Worm (Caenorhabditis elegans) whole organism, L3 larva: ENCODE results near the gene T21B10.4.

Experiments used
- R02D3.7 ChIP-seq: fragments of 150-350 bp; optimal IDR thresholded peaks from 2 replicates; lab custom pipeline; 2014; ENCODE audit warnings: missing biosample characterization, missing genetic modification characterization
- ZK546.5 ChIP-seq: sonication (generic microtip); optimal IDR thresholded peaks from 2 replicates; lab custom pipeline; 2017; ENCODE audit warnings: missing biosample characterization, missing genetic modification characterization
- aly-2 ChIP-seq: fragments of 150-350 bp; optimal IDR thresholded peaks from 2 replicates; lab custom pipeline; 2014; ENCODE audit warnings: missing biosample characterization, missing genetic modification characterization
- ama-1 ChIP-seq: fragments of 150-350 bp; optimal IDR thresholded peaks from 2 replicates; lab custom pipeline; 2018
- ceh-28 ChIP-seq: fragments of 150-350 bp; optimal IDR thresholded peaks from 2 replicates; lab custom pipeline; 2014; ENCODE audit warnings: missing biosample characterization, missing genetic modification reagents, missing genetic modification characterization
- ceh-82 ChIP-seq: fragments of 150-350 bp; optimal IDR thresholded peaks from 2 replicates; lab custom pipeline; 2014; ENCODE audit warnings: missing biosample characterization, missing genetic modification characterization
- ceh-9 ChIP-seq: sonication (generic microtip); optimal IDR thresholded peaks from 2 replicates; lab custom pipeline; 2018; ENCODE audit warnings: missing biosample characterization, missing genetic modification characterization
- daf-12 ChIP-seq: fragments of 150-350 bp; optimal IDR thresholded peaks from 2 replicates; lab custom pipeline; 2014; ENCODE audit warnings: missing biosample characterization, missing genetic modification reagents, missing genetic modification characterization
- egl-27 ChIP-seq: sonication (generic microtip); optimal IDR thresholded peaks from 4 replicates; lab custom pipeline; 2017; ENCODE audit warnings: missing biosample characterization, missing genetic modification reagents, missing genetic modification characterization
- egl-5 ChIP-seq: fragments of 150-350 bp; optimal IDR thresholded peaks from 2 replicates; lab custom pipeline; 2017; ENCODE audit warnings: missing biosample characterization, missing genetic modification reagents, missing genetic modification characterization, inconsistent platforms
- elt-2 ChIP-seq: sonication (generic microtip); optimal IDR thresholded peaks from 2 replicates; lab custom pipeline; 2016; ENCODE audit warnings: missing genetic modification reagents, mild to moderate bottlenecking, missing genetic modification characterization, missing compliant biosample characterization
- eor-1 ChIP-seq, 2 experiments: fragments of 150-350 bp; optimal IDR thresholded peaks; 2 replicates each; lab custom pipeline; 2014 to 2018; ENCODE audit warnings: missing biosample characterization in 2 of 2, missing genetic modification characterization in 2 of 2
- fkh-10 ChIP-seq: sonication (generic microtip); optimal IDR thresholded peaks from 2 replicates; lab custom pipeline; 2017; ENCODE audit warnings: missing biosample characterization, missing genetic modification reagents, missing genetic modification characterization
- fkh-2 ChIP-seq: fragments of 150-350 bp; optimal IDR thresholded peaks from 2 replicates; lab custom pipeline; 2014; ENCODE audit warnings: missing biosample characterization, missing genetic modification reagents, missing genetic modification characterization
- fos-1 ChIP-seq: fragments of 150-350 bp; optimal IDR thresholded peaks from 2 replicates; lab custom pipeline; 2014; ENCODE audit warnings: missing biosample characterization, missing genetic modification characterization
- hmg-11 ChIP-seq: sonication (generic microtip); optimal IDR thresholded peaks from 2 replicates; lab custom pipeline; 2016; ENCODE audit warnings: missing genetic modification characterization, missing compliant biosample characterization
- lin-15B ChIP-seq: fragments of 150-350 bp; optimal IDR thresholded peaks from 2 replicates; lab custom pipeline; 2014; ENCODE audit warnings: missing biosample characterization, missing genetic modification characterization
- lin-39 ChIP-seq: fragments of 150-350 bp; optimal IDR thresholded peaks from 2 replicates; lab custom pipeline; 2018; ENCODE audit warnings: missing biosample characterization, missing genetic modification reagents, missing genetic modification characterization
- lsy-12 ChIP-seq: sonication (generic microtip); optimal IDR thresholded peaks from 2 replicates; lab custom pipeline; 2016; ENCODE audit warnings: mild to moderate bottlenecking, missing genetic modification characterization, missing compliant biosample characterization
- mdl-1 ChIP-seq: fragments of 150-350 bp; optimal IDR thresholded peaks from 2 replicates; lab custom pipeline; 2014; ENCODE audit warnings: missing biosample characterization, missing genetic modification characterization
- mml-1 ChIP-seq: fragments of 150-350 bp; sonication (generic microtip); optimal IDR thresholded peaks from 3 replicates; lab custom pipeline; 2014; ENCODE audit warnings: missing biosample characterization, missing genetic modification characterization
- nfya-1 ChIP-seq: sonication (generic microtip); optimal IDR thresholded peaks from 2 replicates; lab custom pipeline; 2017; ENCODE audit warnings: missing genetic modification characterization, mild to moderate bottlenecking, missing compliant biosample characterization, antibody characterized with exemption, moderate library complexity; ENCODE audit not compliant: insufficient read depth
- nhr-11 ChIP-seq: fragments of 150-350 bp; optimal IDR thresholded peaks from 2 replicates; lab custom pipeline; 2014; ENCODE audit warnings: missing biosample characterization, missing genetic modification characterization
- nhr-12 ChIP-seq: fragments of 150-350 bp; optimal IDR thresholded peaks from 2 replicates; lab custom pipeline; 2014; ENCODE audit warnings: missing biosample characterization, missing genetic modification characterization
- nhr-23 ChIP-seq: fragments of 150-350 bp; optimal IDR thresholded peaks from 2 replicates; lab custom pipeline; 2014; ENCODE audit warnings: missing biosample characterization, missing genetic modification reagents, missing genetic modification characterization
- nhr-237 ChIP-seq: fragments of 150-350 bp; optimal IDR thresholded peaks from 2 replicates; lab custom pipeline; 2014; ENCODE audit warnings: missing biosample characterization, missing genetic modification characterization
- nhr-25 ChIP-seq: sonication (generic microtip); optimal IDR thresholded peaks from 2 replicates; lab custom pipeline; 2017; ENCODE audit warnings: missing biosample characterization, missing genetic modification characterization
- nhr-43 ChIP-seq: sonication (generic microtip); optimal IDR thresholded peaks from 2 replicates; lab custom pipeline; 2016; ENCODE audit warnings: mild to moderate bottlenecking, missing genetic modification characterization, missing compliant biosample characterization; ENCODE audit not compliant: poor library complexity, severe bottlenecking
- nhr-67 ChIP-seq: fragments of 150-350 bp; optimal IDR thresholded peaks from 2 replicates; lab custom pipeline; 2014; ENCODE audit warnings: missing biosample characterization, missing genetic modification characterization
- nhr-76 ChIP-seq: fragments of 150-350 bp; sonication (generic microtip); optimal IDR thresholded peaks from 5 replicates; lab custom pipeline; 2014; ENCODE audit warnings: missing biosample characterization, missing genetic modification characterization
- nhr-77 ChIP-seq: fragments of 150-350 bp; optimal IDR thresholded peaks from 2 replicates; lab custom pipeline; 2014; ENCODE audit warnings: missing biosample characterization, missing genetic modification characterization
- pha-4 ChIP-seq: fragments of 150-350 bp; optimal IDR thresholded peaks from 2 replicates; lab custom pipeline; 2014; ENCODE audit warnings: missing biosample characterization, missing genetic modification reagents, missing genetic modification characterization
- pqm-1 ChIP-seq: fragments of 150-350 bp; optimal IDR thresholded peaks from 2 replicates; lab custom pipeline; 2017; ENCODE audit warnings: missing biosample characterization, missing genetic modification characterization, inconsistent platforms
- sea-2 ChIP-seq: fragments of 150-350 bp; sonication (generic microtip); optimal IDR thresholded peaks from 4 replicates; lab custom pipeline; 2014; ENCODE audit warnings: missing biosample characterization, missing genetic modification reagents, missing genetic modification characterization
- skn-1 ChIP-seq: fragments of 150-350 bp; optimal IDR thresholded peaks from 2 replicates; lab custom pipeline; 2014; ENCODE audit warnings: missing biosample characterization, missing genetic modification characterization
- snpc-4 ChIP-seq: fragments of 150-350 bp; optimal IDR thresholded peaks from 2 replicates; lab custom pipeline; 2014; ENCODE audit warnings: missing biosample characterization, missing genetic modification characterization
- unc-39 ChIP-seq: sonication (generic microtip); optimal IDR thresholded peaks from 4 replicates; lab custom pipeline; 2017; ENCODE audit warnings: missing biosample characterization, missing genetic modification characterization
- unc-62 ChIP-seq: fragments of 150-350 bp; sonication (generic microtip); optimal IDR thresholded peaks from 4 replicates; lab custom pipeline; 2014; ENCODE audit warnings: missing biosample characterization, missing genetic modification reagents, missing genetic modification characterization
- zag-1 ChIP-seq: fragments of 150-350 bp; optimal IDR thresholded peaks from 2 replicates; lab custom pipeline; 2014; ENCODE audit warnings: missing biosample characterization, missing genetic modification characterization
- ztf-4 ChIP-seq: fragments of 150-350 bp; optimal IDR thresholded peaks from 2 replicates; lab custom pipeline; 2014; ENCODE audit warnings: missing biosample characterization, missing genetic modification characterization

T21B10.4 gene

DNA sequence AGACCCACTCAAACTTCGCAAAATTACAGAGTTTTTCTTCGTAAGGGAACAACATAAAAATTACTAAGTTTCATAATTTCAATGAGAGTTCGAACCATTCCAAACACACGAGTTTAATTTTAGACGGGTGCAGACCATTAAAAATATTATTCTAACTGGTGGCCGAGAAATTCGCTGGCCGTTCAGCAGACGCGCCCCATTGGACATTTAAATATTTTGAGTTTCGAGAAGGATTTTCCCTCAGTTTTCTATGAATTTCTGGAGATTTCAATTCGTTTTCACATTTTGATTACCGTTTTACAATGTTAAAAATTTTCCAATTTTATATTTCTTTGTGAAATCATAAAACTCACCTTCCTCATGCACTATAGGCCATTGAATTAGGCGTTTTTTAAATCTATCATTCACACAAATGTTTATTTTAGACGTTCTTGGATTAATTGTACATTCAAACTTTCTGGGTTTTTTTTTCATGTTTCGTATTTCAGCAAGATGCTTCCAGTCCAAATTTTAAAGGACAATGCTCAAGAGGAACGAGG, 13.4 kb upstream of the T21B10.4 start, which contains the start of gene cct-2:
Gene cct-2, plus strand, starts transcription at position 489 of the 539 bp plus-strand sequence.
- TF ChIP-seq nhr-25 (tag; lab: Kevin White, UChicago): peak; percentile 56
- TF ChIP-seq nhr-11 (tag; lab: Kevin White, UChicago): no peak
- TF ChIP-seq mml-1: no peak
- TF ChIP-seq lin-39 (tag; lab: Kevin White, UChicago): peak; percentile 40
- TF ChIP-seq aly-2 (tag; lab: Kevin White, UChicago): no peak
- TF ChIP-seq egl-5 (tag; lab: Kevin White, UChicago): no peak
- TF ChIP-seq hmg-11 (tag; lab: Kevin White, UChicago): peak; percentile 9
- TF ChIP-seq mdl-1 (tag; lab: Kevin White, UChicago): no peak
- TF ChIP-seq daf-12: no peak
- TF ChIP-seq ceh-28 (tag; lab: Kevin White, UChicago): no peak
- no peak for TF ChIP-seq nhr-77 (tag; lab: Kevin White, UChicago)
- no peak for TF ChIP-seq zag-1
- no peak for TF ChIP-seq nhr-76
- no peak for TF ChIP-seq egl-27 (tag; lab: Kevin White, UChicago)
- no peak for TF ChIP-seq sea-2
- TF ChIP-seq pha-4: peak; percentile 72
- no peak for TF ChIP-seq ama-1 (lab: Kevin White, UChicago)
- TF ChIP-seq snpc-4 (tag; lab: Kevin White, UChicago): peak; percentile 67
- no peak for TF ChIP-seq nhr-67 (tag; lab: Kevin White, UChicago)
- peak; percentile 74 for TF ChIP-seq lin-15B
- TF ChIP-seq ZK546.5 (tag; lab: Kevin White, UChicago): no peak
- TF ChIP-seq ceh-82 (tag; lab: Kevin White, UChicago): no peak
- no peak for TF ChIP-seq skn-1 (tag; lab: Kevin White, UChicago)
- TF ChIP-seq ztf-4 (tag; lab: Kevin White, UChicago): no peak
- TF ChIP-seq nhr-43 (tag; lab: Kevin White, UChicago): peak; percentile 50
- no peak for TF ChIP-seq fkh-10 (GFP tag; lab: Kevin White, UChicago)
- no peak for TF ChIP-seq lsy-12 (tag; lab: Kevin White, UChicago)
- TF ChIP-seq nfya-1 (tag; lab: Kevin White, UChicago): peak; percentile 65
- no peak for TF ChIP-seq fkh-2
- TF ChIP-seq nhr-237 (tag; lab: Kevin White, UChicago): no peak
- no peak for TF ChIP-seq unc-39 (tag; lab: Kevin White, UChicago)
- TF ChIP-seq unc-62 (GFP tag; lab: Kevin White, UChicago): no peak
- TF ChIP-seq elt-2 (tag; lab: Kevin White, UChicago): peak; percentile 2
- no peak for TF ChIP-seq R02D3.7 (tag; lab: Kevin White, UChicago)
- no peak for TF ChIP-seq fos-1
- no peak for TF ChIP-seq pqm-1
- TF ChIP-seq nhr-23 (tag; lab: Kevin White, UChicago): peak; percentile 12
- no peak for TF ChIP-seq eor-1 (tag; optimal IDR thresholded peaks at IDR 0.05; lab: Kevin White, UChicago)
- no peak for TF ChIP-seq nhr-12 (tag; lab: Kevin White, UChicago)

DNA sequence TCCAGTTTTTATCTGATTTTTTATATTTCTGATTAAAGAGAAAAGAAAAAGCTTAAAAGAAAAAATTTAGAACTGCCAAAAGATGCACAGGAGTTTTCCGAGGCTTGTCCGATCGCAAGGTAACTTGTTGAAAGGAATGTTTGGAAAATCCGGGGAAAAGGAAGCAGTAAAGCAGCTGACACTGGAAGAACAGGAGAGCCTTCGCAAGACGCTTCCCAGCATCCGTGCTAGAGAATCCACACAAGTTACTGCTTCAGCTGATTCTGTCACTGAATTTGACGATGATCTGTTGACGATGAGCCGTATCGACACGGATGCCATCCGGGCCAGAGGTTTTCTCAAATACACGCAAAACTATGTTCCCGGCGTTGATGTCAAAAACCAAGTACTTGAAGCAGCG, 10.9 kb upstream of the T21B10.4 start, which contains the start of gene mrpl-50:
Gene mrpl-50, plus strand, starts transcription at position 71 of the 400 bp plus-strand sequence.
- TF ChIP-seq lsy-12 (tag; lab: Kevin White, UChicago) (no peak), lin-39 (tag; lab: Kevin White, UChicago) (no peak), ama-1 (lab: Kevin White, UChicago) (peak; percentile 81)

DNA sequence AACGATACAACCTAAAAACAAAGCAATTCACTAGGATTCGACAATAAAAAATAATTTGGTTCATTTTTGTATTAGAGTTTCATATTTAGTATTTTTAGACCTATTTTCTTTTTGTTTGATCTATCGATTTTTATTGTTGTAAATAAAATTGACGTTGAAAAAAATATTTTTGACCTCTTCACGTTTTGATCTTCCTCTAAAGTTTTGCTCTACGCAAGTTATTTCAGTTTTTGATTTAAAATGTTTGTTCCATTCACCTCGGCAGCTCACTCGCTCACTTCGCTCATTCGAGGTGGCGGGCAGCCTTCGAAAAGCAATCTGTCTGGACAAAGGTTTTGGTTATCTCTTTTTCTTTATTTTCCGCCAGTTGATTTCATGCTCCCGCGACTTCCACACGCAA, 9.9 kb upstream of the T21B10.4 start, which contains the start of gene enol-1:
Gene enol-1, plus strand, starts transcription at position 235 of the 400 bp plus-strand sequence.
- no peak for TF ChIP-seq nhr-12 (tag; lab: Kevin White, UChicago)
- TF ChIP-seq mdl-1 (tag; lab: Kevin White, UChicago): no peak
- TF ChIP-seq lin-15B: no peak
- TF ChIP-seq ZK546.5 (tag; lab: Kevin White, UChicago): no peak
- no peak for TF ChIP-seq ceh-9 (tag; lab: Kevin White, UChicago)
- no peak for TF ChIP-seq egl-5 (tag; lab: Kevin White, UChicago)
- no peak for TF ChIP-seq snpc-4 (tag; lab: Kevin White, UChicago)
- TF ChIP-seq nhr-76: no peak
- TF ChIP-seq nhr-23 (tag; lab: Kevin White, UChicago): no peak
- TF ChIP-seq nfya-1 (tag; lab: Kevin White, UChicago): no peak
- TF ChIP-seq hmg-11 (tag; lab: Kevin White, UChicago): no peak
